Fruit fly (Drosophila melanogaster) whole organism, embryonic: ENCODE data around the gene CG13124.

ENCODE experiments used
- ATbp ChIP-seq: fragments of 200-800 bp; sonication (Bioruptor generic); optimal IDR thresholded peaks from 2 replicates; lab custom pipeline; 2017; ENCODE audit warnings: missing biosample characterization, mild to moderate bottlenecking, missing genetic modification characterization, missing genetic modification reagents
- Abd-B ChIP-seq: fragments of 200-800 bp; sonication (Bioruptor generic); optimal IDR thresholded peaks from 2 replicates; lab custom pipeline; 2018; ENCODE audit warnings: missing biosample characterization, mild to moderate bottlenecking, missing genetic modification characterization, moderate library complexity
- Adf1 ChIP-seq: fragments of 200-800 bp; sonication (Bioruptor generic); IDR thresholded peaks from 2 replicates; pipeline ENCODE4 v1.3.6; 2022; ENCODE audit warnings: missing biosample characterization, missing genetic modification characterization
- CG11695 ChIP-seq: fragments of 200-800 bp; sonication (Bioruptor generic); IDR thresholded peaks from 3 replicates; pipeline ENCODE4 v1.3.6; 2022; ENCODE audit warnings: missing biosample characterization, missing genetic modification characterization
- CG12769 ChIP-seq: fragments of 200-800 bp; sonication (Bioruptor generic); optimal IDR thresholded peaks from 2 replicates; lab custom pipeline; 2019; ENCODE audit warnings: missing biosample characterization, mild to moderate bottlenecking, missing genetic modification characterization, moderate library complexity
- CG13775 ChIP-seq: fragments of 200-800 bp; sonication (Bioruptor generic); optimal IDR thresholded peaks from 3 replicates; lab custom pipeline; 2017; ENCODE audit warnings: missing biosample characterization, mild to moderate bottlenecking, missing genetic modification characterization
- CG13894 ChIP-seq: fragments of 200-800 bp; sonication (Bioruptor generic); optimal IDR thresholded peaks from 3 replicates; lab custom pipeline; 2018; ENCODE audit warnings: missing biosample characterization, mild to moderate bottlenecking, missing genetic modification characterization, moderate library complexity
- CG14441 ChIP-seq: fragments of 200-800 bp; sonication (Bioruptor generic); IDR thresholded peaks from 2 replicates; pipeline ENCODE4 v1.3.6; 2022; ENCODE audit warnings: missing biosample characterization, missing genetic modification characterization
- CG17186 ChIP-seq: fragments of 200-800 bp; sonication (Bioruptor generic); optimal IDR thresholded peaks from 3 replicates; lab custom pipeline; 2017; ENCODE audit warnings: missing biosample characterization, missing genetic modification reagents, missing genetic modification characterization
- CG18011 ChIP-seq: fragments of 200-800 bp; sonication (Bioruptor generic); optimal IDR thresholded peaks from 2 replicates; lab custom pipeline; 2017; ENCODE audit warnings: missing biosample characterization, missing genetic modification characterization, mild to moderate bottlenecking, moderate library complexity, missing genotype
- CG1832 ChIP-seq: fragments of 200-800 bp; sonication (Bioruptor generic); optimal IDR thresholded peaks from 2 replicates; lab custom pipeline; 2017; ENCODE audit warnings: missing biosample characterization, mild to moderate bottlenecking, missing genetic modification characterization, inconsistent platforms
- CG2120 ChIP-seq: fragments of 200-800 bp; sonication (Bioruptor generic); optimal IDR thresholded peaks from 3 replicates; lab custom pipeline; 2016; ENCODE audit warnings: missing biosample characterization, missing genetic modification characterization
- CG3065 ChIP-seq: fragments of 200-800 bp; sonication (Bioruptor generic); optimal IDR thresholded peaks from 2 replicates; lab custom pipeline; 2016; ENCODE audit warnings: missing biosample characterization, missing genetic modification characterization
- CG31224 ChIP-seq: fragments of 200-800 bp; sonication (Bioruptor generic); IDR thresholded peaks from 2 replicates; pipeline ENCODE4 v1.3.6; 2022; ENCODE audit warnings: missing biosample characterization, missing genetic modification characterization
- CG4424 ChIP-seq: fragments of 200-800 bp; sonication (Bioruptor generic); optimal IDR thresholded peaks from 3 replicates; lab custom pipeline; 2016; ENCODE audit warnings: missing biosample characterization, missing genetic modification characterization
- CG7786 ChIP-seq: fragments of 200-800 bp; sonication (Bioruptor generic); optimal IDR thresholded peaks from 2 replicates; lab custom pipeline; 2016; ENCODE audit warnings: missing biosample characterization, missing genetic modification characterization
- CG8944 ChIP-seq: fragments of 200-800 bp; sonication (Bioruptor generic); optimal IDR thresholded peaks from 3 replicates; lab custom pipeline; 2016; ENCODE audit warnings: missing biosample characterization, missing genetic modification characterization
- CG9215 ChIP-seq: fragments of 200-800 bp; sonication (Bioruptor generic); IDR thresholded peaks from 2 replicates; pipeline ENCODE4 v1.3.6; 2022; ENCODE audit warnings: missing biosample characterization, missing genetic modification characterization
- CG9797 ChIP-seq: fragments of 200-800 bp; sonication (Bioruptor generic); optimal IDR thresholded peaks from 3 replicates; lab custom pipeline; 2018; ENCODE audit warnings: missing biosample characterization, mild to moderate bottlenecking, missing genetic modification characterization
- CG9817 ChIP-seq: fragments of 200-800 bp; sonication (Bioruptor generic); optimal IDR thresholded peaks from 2 replicates; lab custom pipeline; 2018; ENCODE audit warnings: missing biosample characterization, mild to moderate bottlenecking, missing genetic modification characterization, moderate library complexity
- Dad ChIP-seq: fragments of 200-800 bp; sonication (Bioruptor generic); optimal IDR thresholded peaks from 3 replicates; lab custom pipeline; 2016; ENCODE audit warnings: missing biosample characterization, missing genetic modification characterization
- Drgx ChIP-seq: fragments of 200-800 bp; sonication (Bioruptor generic); IDR thresholded peaks from 2 replicates; pipeline ENCODE4 v1.3.6; 2022; ENCODE audit warnings: missing biosample characterization, missing genetic modification characterization
- Lpt ChIP-seq: fragments of >200 bp; optimal IDR thresholded peaks from 2 replicates; lab custom pipeline; 2018; ENCODE audit warnings: missing biosample characterization, missing genetic modification characterization
- MESR4 ChIP-seq: fragments of 200-800 bp; sonication (Bioruptor generic); optimal IDR thresholded peaks from 2 replicates; lab custom pipeline; 2018; ENCODE audit warnings: missing biosample characterization, mild to moderate bottlenecking, missing genetic modification characterization, moderate library complexity
- Mad ChIP-seq: fragments of 200-800 bp; sonication (Bioruptor generic); optimal IDR thresholded peaks from 2 replicates; lab custom pipeline; 2016; ENCODE audit warnings: missing biosample characterization, missing genetic modification characterization
- Max ChIP-seq: fragments of 200-800 bp; sonication (Bioruptor generic); optimal IDR thresholded peaks from 2 replicates; lab custom pipeline; 2016; ENCODE audit warnings: missing biosample characterization, mild to moderate bottlenecking, missing genetic modification characterization
- Mes4 ChIP-seq: fragments of 200-800 bp; sonication (Bioruptor generic); optimal IDR thresholded peaks from 2 replicates; lab custom pipeline; 2016; ENCODE audit warnings: missing biosample characterization, missing genetic modification characterization
- Myb ChIP-seq: fragments of 200-800 bp; sonication (Bioruptor generic); optimal IDR thresholded peaks from 2 replicates; lab custom pipeline; 2016; ENCODE audit warnings: missing biosample characterization, missing genetic modification characterization
- NK7.1 ChIP-seq: fragments of 200-800 bp; sonication (Bioruptor generic); optimal IDR thresholded peaks from 3 replicates; lab custom pipeline; 2016; ENCODE audit warnings: missing biosample characterization, missing genetic modification characterization
- Neu2 ChIP-seq: fragments of 200-800 bp; sonication (Bioruptor generic); optimal IDR thresholded peaks from 3 replicates; lab custom pipeline; 2016; ENCODE audit warnings: missing biosample characterization, missing genetic modification characterization, borderline replicate concordance
- Rfx ChIP-seq: fragments of 200-800 bp; sonication (Bioruptor generic); IDR thresholded peaks from 2 replicates; pipeline ENCODE4 v1.3.6; 2022; ENCODE audit warnings: missing biosample characterization, missing genetic modification characterization
- aop ChIP-seq: fragments of 200-800 bp; sonication (Bioruptor generic); IDR thresholded peaks from 2 replicates; pipeline ENCODE4 v1.3.6; 2022; ENCODE audit warnings: missing biosample characterization, missing genetic modification characterization
- bbx ChIP-seq: fragments of 200-800 bp; sonication (Bioruptor generic); IDR thresholded peaks from 2 replicates; pipeline ENCODE4 v1.3.6; 2022; ENCODE audit warnings: missing biosample characterization, missing genetic modification characterization; ENCODE audit not compliant: partially characterized antibody
- caup ChIP-seq: fragments of 200-800 bp; sonication (Bioruptor generic); optimal IDR thresholded peaks from 3 replicates; lab custom pipeline; 2017; ENCODE audit warnings: missing biosample characterization, mild to moderate bottlenecking, missing genetic modification characterization, moderate library complexity; ENCODE audit not compliant: severe bottlenecking
- cg ChIP-seq: fragments of 200-800 bp; sonication (Bioruptor generic); optimal IDR thresholded peaks from 3 replicates; lab custom pipeline; 2019; ENCODE audit warnings: missing biosample characterization, mild to moderate bottlenecking, missing genetic modification characterization, moderate library complexity
- chinmo ChIP-seq: fragments of 200-800 bp; sonication (Bioruptor generic); IDR thresholded peaks from 4 replicates; pipeline ENCODE4 v1.3.6; 2022; ENCODE audit warnings: missing biosample characterization, missing genetic modification characterization; ENCODE audit not compliant: partially characterized antibody
- crol ChIP-seq: fragments of 200-800 bp; sonication (Bioruptor generic); IDR thresholded peaks from 2 replicates; pipeline ENCODE4 v1.3.6; 2022; ENCODE audit warnings: missing biosample characterization, missing genetic modification characterization
- da ChIP-seq: fragments of 200-800 bp; sonication (Bioruptor generic); optimal IDR thresholded peaks from 2 replicates; lab custom pipeline; 2016; ENCODE audit warnings: missing biosample characterization, missing genetic modification characterization
- eve ChIP-seq, 2 experiments: fragments of >200 bp; optimal IDR thresholded peaks; 2 replicates each; lab custom pipeline; 2017; ENCODE audit warnings: missing biosample characterization in 2 of 2, missing genetic modification characterization in 2 of 2
- exex ChIP-seq: fragments of 200-800 bp; sonication (Bioruptor generic); optimal IDR thresholded peaks from 4 replicates; lab custom pipeline; 2018; ENCODE audit warnings: missing biosample characterization, mild to moderate bottlenecking, missing genetic modification characterization, moderate library complexity
- grn ChIP-seq: fragments of 200-800 bp; sonication (Bioruptor generic); optimal IDR thresholded peaks from 3 replicates; lab custom pipeline; 2017; ENCODE audit warnings: missing biosample characterization, missing genetic modification characterization
- hth ChIP-seq: fragments of >200 bp; optimal IDR thresholded peaks from 2 replicates; lab custom pipeline; 2017; ENCODE audit warnings: inconsistent platforms
- lmd ChIP-seq: fragments of 200-800 bp; sonication (Bioruptor generic); IDR thresholded peaks from 2 replicates; pipeline ENCODE4 v1.3.6; 2022; ENCODE audit warnings: missing biosample characterization, missing genetic modification characterization
- peb ChIP-seq: fragments of 200-800 bp; sonication (Bioruptor generic); IDR thresholded peaks from 2 replicates; pipeline ENCODE4 v1.3.6; 2022; ENCODE audit warnings: missing biosample characterization, missing genetic modification characterization
- pfk ChIP-seq: fragments of 200-800 bp; sonication (Bioruptor generic); optimal IDR thresholded peaks from 2 replicates; lab custom pipeline; 2018; ENCODE audit warnings: missing biosample characterization, mild to moderate bottlenecking, missing genetic modification characterization, moderate library complexity
- phol ChIP-seq: fragments of 200-800 bp; sonication (Bioruptor generic); optimal IDR thresholded peaks from 3 replicates; lab custom pipeline; 2018; ENCODE audit warnings: missing biosample characterization, mild to moderate bottlenecking, missing genetic modification characterization, moderate library complexity
- pros ChIP-seq: fragments of 200-800 bp; sonication (Bioruptor generic); optimal IDR thresholded peaks from 3 replicates; lab custom pipeline; 2019; ENCODE audit warnings: missing biosample characterization, mild to moderate bottlenecking, missing genetic modification characterization, moderate library complexity
- psq ChIP-seq: fragments of 200-800 bp; sonication (Bioruptor generic); optimal IDR thresholded peaks from 2 replicates; lab custom pipeline; 2017; ENCODE audit warnings: missing biosample characterization, missing genetic modification characterization
- ranshi ChIP-seq: fragments of 200-800 bp; sonication (Bioruptor generic); IDR thresholded peaks from 2 replicates; pipeline ENCODE4 v1.3.6; 2022; ENCODE audit warnings: missing biosample characterization, missing genetic modification characterization
- row ChIP-seq: fragments of 200-800 bp; sonication (Bioruptor generic); IDR thresholded peaks from 3 replicates; pipeline ENCODE4 v1.3.6; 2022; ENCODE audit warnings: missing biosample characterization, missing genetic modification characterization
- sd ChIP-seq: fragments of 200-800 bp; sonication (Bioruptor generic); optimal IDR thresholded peaks from 3 replicates; lab custom pipeline; 2018; ENCODE audit warnings: missing biosample characterization, mild to moderate bottlenecking, missing genetic modification characterization, moderate library complexity
- stwl ChIP-seq: fragments of 200-800 bp; sonication (Bioruptor generic); optimal IDR thresholded peaks from 3 replicates; lab custom pipeline; 2018; ENCODE audit warnings: missing biosample characterization, mild to moderate bottlenecking, missing genetic modification characterization, moderate library complexity

CG13124 gene

dm6 chr2L:9947265-9947664, 38.8 kb upstream of the CG13124 start, which contains the start of gene CG5853 (continued):
- TF ChIP-seq Dad (GFP tag; lab: Kevin White, UChicago): no peak
- TF ChIP-seq aop (GFP tag; lab: Robert Waterston, UW): no peak
- TF ChIP-seq CG13775: no peak
- TF ChIP-seq caup (GFP tag; lab: Kevin White, UChicago): peak; percentile 36
- no peak for TF ChIP-seq crol
- no peak for TF ChIP-seq Myb
- no peak for TF ChIP-seq Neu2 (GFP tag; lab: Kevin White, UChicago)
- TF ChIP-seq ranshi (GFP tag; lab: Robert Waterston, UW): no peak
- no peak for TF ChIP-seq CG3065 (GFP tag; lab: Kevin White, UChicago)
- TF ChIP-seq CG14441: no peak
- TF ChIP-seq CG13894 (tag; lab: Kevin White, UChicago): peak; percentile 83
- no peak for TF ChIP-seq psq
- TF ChIP-seq grn: peak; percentile 10
- no peak for TF ChIP-seq ATbp (GFP tag; lab: Kevin White, UChicago)
- TF ChIP-seq eve (GFP tag; optimal IDR thresholded peaks at IDR 0.05; lab: Kevin White, UChicago): no peak
- no peak for TF ChIP-seq CG4424 (GFP tag; lab: Kevin White, UChicago)
- no peak for TF ChIP-seq Abd-B (GFP tag; lab: Kevin White, UChicago)
- TF ChIP-seq CG9215: no peak
- no peak for TF ChIP-seq hth (lab: Kevin White, UChicago)
- TF ChIP-seq lmd (GFP tag; lab: Robert Waterston, UW): no peak
- TF ChIP-seq CG8944 (GFP tag; lab: Kevin White, UChicago): no peak
- no peak for TF ChIP-seq CG2120
- no peak for TF ChIP-seq MESR4 (GFP tag; lab: Kevin White, UChicago)
- TF ChIP-seq Rfx (GFP tag; lab: Robert Waterston, UW): peak; percentile 52
- TF ChIP-seq Lpt (GFP tag; lab: Kevin White, UChicago): no peak
- TF ChIP-seq Adf1 (GFP tag; lab: Robert Waterston, UW): peak; percentile 34; the same call in 1 of the 2 replicates
- no peak for TF ChIP-seq pfk (GFP tag; lab: Kevin White, UChicago)
- no peak for TF ChIP-seq Mes4 (GFP tag; lab: Kevin White, UChicago)
- TF ChIP-seq Mad (GFP tag; lab: Kevin White, UChicago): no peak
- TF ChIP-seq cg (GFP tag; lab: Kevin White, UChicago): peak; percentile 39
- TF ChIP-seq phol: no peak
- TF ChIP-seq bbx: no peak
- TF ChIP-seq CG7786 (GFP tag; lab: Kevin White, UChicago): no peak
- no peak for TF ChIP-seq CG18011 (GFP tag; lab: Kevin White, UChicago)
- no peak for TF ChIP-seq CG31224
- no peak for TF ChIP-seq pros (GFP tag; lab: Kevin White, UChicago)
- TF ChIP-seq CG12769 (tag; lab: Kevin White, UChicago): peak; percentile 99
- peak; percentile 87; the same call in 3 of the 4 replicates for TF ChIP-seq chinmo (GFP tag; lab: Robert Waterston, UW)
- TF ChIP-seq sd: peak; percentile 11
- peak; percentile 36 for TF ChIP-seq Drgx (GFP tag; lab: Robert Waterston, UW)
- TF ChIP-seq peb (GFP tag; lab: Robert Waterston, UW): no peak
- no peak for TF ChIP-seq da (GFP tag; lab: Kevin White, UChicago)
- TF ChIP-seq stwl (tag; lab: Kevin White, UChicago): no peak
- TF ChIP-seq row (GFP tag; lab: Robert Waterston, UW): no peak; the same call in 2 of the 3 replicates
- no peak for TF ChIP-seq CG17186 (GFP tag; lab: Kevin White, UChicago)
- TF ChIP-seq CG11695 (GFP tag; lab: Robert Waterston, UW): 0 out of 3 replicates have a peak, but pooled peaks have one; percentile 30
- no peak for TF ChIP-seq NK7.1 (GFP tag; lab: Kevin White, UChicago)
- TF ChIP-seq Max (GFP tag; lab: Kevin White, UChicago): no peak
- TF ChIP-seq exex (tag; lab: Kevin White, UChicago): peak; percentile 51
- TF ChIP-seq CG9797 (GFP tag; lab: Kevin White, UChicago): no peak
- no peak for TF ChIP-seq CG9817 (tag; lab: Kevin White, UChicago)
- TF ChIP-seq CG1832 (GFP tag; lab: Kevin White, UChicago): no peak
